Fruit fly (Drosophila melanogaster): ENCODE results near the gene CG16713.
A peak's percentile ranks its signal among the peaks of the same experiment; 100 is the strongest.

CG16713 gene

dm6 chr2L:3662307-3662795 is 32.9 kb downstream of the CG16713 start, which contains the start of gene Drgx (continued):
- no peak for TF ChIP-seq CG10147 (GFP tag; optimal IDR thresholded peaks at IDR 0.05)
- TF ChIP-seq CG7786 (GFP tag; optimal IDR thresholded peaks at IDR 0.05), result no peak
- no peak for TF ChIP-seq Max (GFP tag; optimal IDR thresholded peaks at IDR 0.05)
- TF ChIP-seq Dip2 (GFP tag; IDR thresholded peaks at IDR 0.05), result no peak
- TF ChIP-seq CG6791 (GFP tag; IDR thresholded peaks at IDR 0.05; ENCODE audit: partially characterized antibody), result 0 out of 3 replicates have a peak, but pooled peaks have one; percentile 39
- TF ChIP-seq CG13287 (GFP tag; IDR thresholded peaks at IDR 0.05; ENCODE audit: partially characterized antibody), result peak; percentile 31; the same call in 1 of the 2 replicates
- TF ChIP-seq CG9797 (GFP tag; optimal IDR thresholded peaks at IDR 0.05), result no peak
- TF ChIP-seq MESR4 (GFP tag; optimal IDR thresholded peaks at IDR 0.05), result no peak
- TF ChIP-seq salm (tag; optimal IDR thresholded peaks at IDR 0.05), result no peak
- TF ChIP-seq so (GFP tag; IDR thresholded peaks at IDR 0.05), result no peak
- TF ChIP-seq oc (tag; optimal IDR thresholded peaks at IDR 0.05), result no peak
- no peak for TF ChIP-seq CG10462 (GFP tag; optimal IDR thresholded peaks at IDR 0.05)
- no peak for TF ChIP-seq CG43689 (GFP tag; IDR thresholded peaks at IDR 0.05)
- no peak for TF ChIP-seq CG2199 (GFP tag; IDR thresholded peaks at IDR 0.05)
- TF ChIP-seq Sry-β (GFP tag; optimal IDR thresholded peaks at IDR 0.05), result no peak
- 0 out of 4 replicates have a peak, but pooled peaks have one; percentile 20 for TF ChIP-seq Dll (GFP tag; IDR thresholded peaks at IDR 0.05; ENCODE audit: partially characterized antibody)
- TF ChIP-seq pros (GFP tag; optimal IDR thresholded peaks at IDR 0.05), result peak; percentile 66
- no peak for TF ChIP-seq CG10979 (tag; optimal IDR thresholded peaks at IDR 0.05)
- TF ChIP-seq D19B (GFP tag; optimal IDR thresholded peaks at IDR 0.05), result no peak

dm6 chr2L:3657349-3658142 is 37.7 kb downstream of the CG16713 start:
- TF ChIP-seq ranshi (GFP tag; IDR thresholded peaks at IDR 0.05), result peak; percentile 39; the same call in 1 of the 2 replicates
- no peak for TF ChIP-seq crc (GFP tag; optimal IDR thresholded peaks at IDR 0.05)
- no peak for TF ChIP-seq CkIIα-i1 (GFP tag; IDR thresholded peaks at IDR 0.05)
- no peak for TF ChIP-seq ab (GFP tag; optimal IDR thresholded peaks at IDR 0.05)
- peak; percentile 34 for TF ChIP-seq CG7556 (GFP tag; optimal IDR thresholded peaks at IDR 0.05)
- peak; percentile 62 for TF ChIP-seq pnt (GFP tag; optimal IDR thresholded peaks at IDR 0.05)
- TF ChIP-seq tgo (GFP tag; IDR thresholded peaks at IDR 0.05), result no peak; the same call in 2 of the 3 replicates
- peak; percentile 64 for TF ChIP-seq Hmr (GFP tag; optimal IDR thresholded peaks at IDR 0.05)
- TF ChIP-seq CG18011 (GFP tag; optimal IDR thresholded peaks at IDR 0.05), result no peak
- peak; percentile 58 for TF ChIP-seq Antp (GFP tag; optimal IDR thresholded peaks at IDR 0.05)
- peak; percentile 18; the same call in 1 of the 2 replicates for TF ChIP-seq CG10366 (GFP tag; IDR thresholded peaks at IDR 0.05)
- TF ChIP-seq CG15601 (tag; optimal IDR thresholded peaks at IDR 0.05), result peak; percentile 47
- TF ChIP-seq CG34422 (GFP tag; IDR thresholded peaks at IDR 0.05), result peak; percentile 73
- peak; percentile 70 for TF ChIP-seq CG13624 (GFP tag; optimal IDR thresholded peaks at IDR 0.05)
- peak; percentile 14 for TF ChIP-seq kni (GFP tag; optimal IDR thresholded peaks at IDR 0.05)
- no peak for TF ChIP-seq chn (GFP tag; optimal IDR thresholded peaks at IDR 0.05)
- TF ChIP-seq chm (GFP tag; IDR thresholded peaks at IDR 0.05), result no peak
- TF ChIP-seq tap (tag; optimal IDR thresholded peaks at IDR 0.05), result peak; percentile 10
- TF ChIP-seq sug (tag; optimal IDR thresholded peaks at IDR 0.05), result peak; percentile 54
- peak; percentile 89 for TF ChIP-seq CG3163 (GFP tag; optimal IDR thresholded peaks at IDR 0.05)
- peak; percentile 64 for TF ChIP-seq Ets97D (GFP tag; optimal IDR thresholded peaks at IDR 0.05)
- TF ChIP-seq CG12769 (tag; optimal IDR thresholded peaks at IDR 0.05), result peak; percentile 78
- TF ChIP-seq cwo (GFP tag; optimal IDR thresholded peaks at IDR 0.05), result no peak
- peak; percentile 40 for TF ChIP-seq dmrt99B (tag; optimal IDR thresholded peaks at IDR 0.05)
- TF ChIP-seq Ada2b (GFP tag; IDR thresholded peaks at IDR 0.05), result no peak
- peak; percentile 36 for TF ChIP-seq CG18764 (GFP tag; optimal IDR thresholded peaks at IDR 0.05)
- peak; percentile 8; the same call in 1 of the 2 replicates for TF ChIP-seq CG31441 (GFP tag; IDR thresholded peaks at IDR 0.05)
- TF ChIP-seq CG5245 (GFP tag; optimal IDR thresholded peaks at IDR 0.05), result peak; percentile 74
- peak; percentile 55 for TF ChIP-seq CG10654 (GFP tag; optimal IDR thresholded peaks at IDR 0.05)
